Worm (Caenorhabditis elegans): ENCODE data around the gene T01C3.11.

- TF ChIP-seq lin-11 (tag; optimal IDR thresholded peaks at IDR 0.05) (no peak), tbx-2 (tag; optimal IDR thresholded peaks at IDR 0.05) (no peak), C38D4.7 (GFP tag; optimal IDR thresholded peaks at IDR 0.05) (no peak)
Measured at ce11 chrV:15011560-15011959, 12.2 kb downstream of the T01C3.11 start, which contains the start of gene nmr-2.

All from whole organism, late embryonic.